1 worm cellular context compared by ENCODE assay signal in genomic region chrIII:6903056-6903977, ce11.
TF ChIP-seq lines count a peak whose summit lies in the region.

TSS of gene brc-2 (minus strand) at chrIII:6903106.
TSS of gene T07E3.3 (plus strand) at chrIII:6903877.

TF ChIP-seq in whole organism, L1 larva, 84 proteins besides CTCF, POLR2A, EP300 and RAD21 (continued from another document):
- no peak for TF ChIP-seq ceh-63 (GFP tag; optimal IDR thresholded peaks at IDR 0.05; lab: Kevin White, UChicago)
- peak; percentile 3 for TF ChIP-seq tbx-2 (tag; optimal IDR thresholded peaks at IDR 0.05; lab: Kevin White, UChicago)
- peak; percentile 31 for TF ChIP-seq dsc-1 (tag; optimal IDR thresholded peaks at IDR 0.05; lab: Kevin White, UChicago)
- no peak for TF ChIP-seq nhr-76 (tag; optimal IDR thresholded peaks at IDR 0.05; lab: Kevin White, UChicago)
- no peak for TF ChIP-seq nhr-28 (tag; optimal IDR thresholded peaks at IDR 0.05; lab: Kevin White, UChicago)
- TF ChIP-seq snpc-4 (tag; optimal IDR thresholded peaks at IDR 0.05; lab: Kevin White, UChicago) = no peak
- no peak for TF ChIP-seq ama-1 (optimal IDR thresholded peaks at IDR 0.05; lab: Kevin White, UChicago)
- no peak for TF ChIP-seq mef-2 (tag; optimal IDR thresholded peaks at IDR 0.05; lab: Kevin White, UChicago)
- no peak for TF ChIP-seq fkh-10 (GFP tag; optimal IDR thresholded peaks at IDR 0.05; lab: Kevin White, UChicago)
- TF ChIP-seq efl-3 (GFP tag; optimal IDR thresholded peaks at IDR 0.05; lab: Kevin White, UChicago) = no peak
- no peak for TF ChIP-seq hlh-17 (GFP tag; optimal IDR thresholded peaks at IDR 0.05; lab: Kevin White, UChicago; ENCODE audit: borderline replicate concordance)
- TF ChIP-seq isw-1 (GFP tag; IDR thresholded peaks at IDR 0.05; lab: Robert Waterston, UW) = no peak
- TF ChIP-seq lin-35 (GFP tag; optimal IDR thresholded peaks at IDR 0.05; lab: Kevin White, UChicago) = peak in 1 of 2 experiments; percentile 17
- no peak for TF ChIP-seq mdl-1 (tag; optimal IDR thresholded peaks at IDR 0.05; lab: Kevin White, UChicago)
- TF ChIP-seq fkh-8 (tag; optimal IDR thresholded peaks at IDR 0.05; lab: Kevin White, UChicago) = no peak
- TF ChIP-seq nhr-90 (tag; optimal IDR thresholded peaks at IDR 0.05; lab: Kevin White, UChicago; ENCODE audit: poor library complexity) = no peak
- TF ChIP-seq mab-9 (GFP tag; IDR thresholded peaks at IDR 0.05; lab: Robert Waterston, UW) = no peak
- TF ChIP-seq nhr-85 (tag; lab: Kevin White, UChicago) = peak; percentile 43
- TF ChIP-seq pag-3 (tag; optimal IDR thresholded peaks at IDR 0.05; lab: Kevin White, UChicago; ENCODE audit: borderline replicate concordance, insufficient read depth) = no peak
TF ChIP-seq in whole organism, L1 larva: peak in this region for 13.
